Fruit fly (Drosophila melanogaster): ENCODE data around the gene Hpf1.

Hpf1 gene

dm6 chr3R:5791497-5791896 lies at the start of gene Hpf1:
TSS of gene Hpf1 (plus strand) at chr3R:5791879.
- TF ChIP-seq Tbp (GFP tag; optimal IDR thresholded peaks at IDR 0.05) (no peak), cwo (GFP tag; optimal IDR thresholded peaks at IDR 0.05) (peak; percentile 96), CG6654 (GFP tag; optimal IDR thresholded peaks at IDR 0.05) (peak; percentile 90), Rfx (GFP tag; IDR thresholded peaks at IDR 0.05) (peak; percentile 99), Scr (GFP tag; IDR thresholded peaks at IDR 0.05; ENCODE audit: partially characterized antibody) (peak; percentile 23; the same call in 1 of the 2 replicates), CG30431 (GFP tag; optimal IDR thresholded peaks at IDR 0.05) (peak; percentile 98), trem (tag; optimal IDR thresholded peaks at IDR 0.05) (peak; percentile 94), crc (GFP tag; optimal IDR thresholded peaks at IDR 0.05) (peak; percentile 97), CG11560 (tag; IDR thresholded peaks at IDR 0.05) (peak; percentile 90), CG15011 (GFP tag; optimal IDR thresholded peaks at IDR 0.05) (peak; percentile 97), Hey (tag; optimal IDR thresholded peaks at IDR 0.05) (peak; percentile 86), CG17361 (GFP tag; IDR thresholded peaks at IDR 0.05) (peak; percentile 99), NfI (GFP tag; optimal IDR thresholded peaks at IDR 0.05) (peak; percentile 98), MESR4 (GFP tag; optimal IDR thresholded peaks at IDR 0.05) (peak; percentile 86), Doc2 (GFP tag; IDR thresholded peaks at IDR 0.05) (peak; percentile 95), CG7839 (tag; optimal IDR thresholded peaks at IDR 0.05) (peak; percentile 99), Jarid2 (GFP tag; optimal IDR thresholded peaks at IDR 0.05) (peak; percentile 84), HmgD (GFP tag; optimal IDR thresholded peaks at IDR 0.05) (peak; percentile 98), pum (GFP tag; optimal IDR thresholded peaks at IDR 0.05) (peak; percentile 98), CG16863 (GFP tag; optimal IDR thresholded peaks at IDR 0.05) (peak; percentile 98), kay (GFP tag; optimal IDR thresholded peaks at IDR 0.05) (peak; percentile 96), sisA (GFP tag; IDR thresholded peaks at IDR 0.05) (peak; percentile 98), eve (GFP tag; optimal IDR thresholded peaks at IDR 0.05) (no peak), jing (GFP tag; optimal IDR thresholded peaks at IDR 0.05) (peak; percentile 96), CG12942 (GFP tag; optimal IDR thresholded peaks at IDR 0.05) (peak; percentile 97), MBD-R2 (GFP tag; IDR thresholded peaks at IDR 0.05) (peak; percentile 99), Dbx (GFP tag; IDR thresholded peaks at IDR 0.05) (peak; percentile 98), amos (GFP tag; IDR thresholded peaks at IDR 0.05; ENCODE audit: partially characterized antibody) (no peak), sqz (GFP tag; optimal IDR thresholded peaks at IDR 0.05) (peak; percentile 91), lola (GFP tag; optimal IDR thresholded peaks at IDR 0.05) (peak in 1 of 3 experiments; percentile 96), ewg (GFP tag; optimal IDR thresholded peaks at IDR 0.05) (peak; percentile 93), CG4820 (GFP tag; optimal IDR thresholded peaks at IDR 0.05) (peak; percentile 97), CG11504 (tag; optimal IDR thresholded peaks at IDR 0.05) (peak; percentile 97), CG17385 (GFP tag; optimal IDR thresholded peaks at IDR 0.05) (peak; percentile 99), CG31441 (GFP tag; IDR thresholded peaks at IDR 0.05) (peak; percentile 98), trh (GFP tag; optimal IDR thresholded peaks at IDR 0.05) (peak; percentile 96), pho (GFP tag; optimal IDR thresholded peaks at IDR 0.05) (peak; percentile 99), Bdp1 (GFP tag; optimal IDR thresholded peaks at IDR 0.05) (peak; percentile 92), bsh (GFP tag; optimal IDR thresholded peaks at IDR 0.05) (peak; percentile 97 to 98), luna (GFP tag; optimal IDR thresholded peaks at IDR 0.05) (peak; percentile 97), CG3838 (GFP tag; optimal IDR thresholded peaks at IDR 0.05) (peak; percentile 95), tx (GFP tag; optimal IDR thresholded peaks at IDR 0.05) (peak; percentile 98), Elba2 (GFP tag; optimal IDR thresholded peaks at IDR 0.05) (peak; percentile 78), CG6254 (GFP tag; optimal IDR thresholded peaks at IDR 0.05) (peak; percentile 93), CG33213 (GFP tag; optimal IDR thresholded peaks at IDR 0.05) (peak; percentile 98), nau (GFP tag; optimal IDR thresholded peaks at IDR 0.05) (peak; percentile 98), CG11247 (GFP tag; IDR thresholded peaks at IDR 0.05) (peak; percentile 97), mam (GFP tag; optimal IDR thresholded peaks at IDR 0.05) (peak; percentile 99), tna (GFP tag; IDR thresholded peaks at IDR 0.05; ENCODE audit: partially characterized antibody) (no peak), MTF-1 (GFP tag; optimal IDR thresholded peaks at IDR 0.05; ENCODE audit: borderline replicate concordance) (peak; percentile 90)

Measured in whole organism, embryonic.